Fruit fly (Drosophila melanogaster): ENCODE data around the gene Oatp33Ea.

The Oatp33Ea gene

DNA sequence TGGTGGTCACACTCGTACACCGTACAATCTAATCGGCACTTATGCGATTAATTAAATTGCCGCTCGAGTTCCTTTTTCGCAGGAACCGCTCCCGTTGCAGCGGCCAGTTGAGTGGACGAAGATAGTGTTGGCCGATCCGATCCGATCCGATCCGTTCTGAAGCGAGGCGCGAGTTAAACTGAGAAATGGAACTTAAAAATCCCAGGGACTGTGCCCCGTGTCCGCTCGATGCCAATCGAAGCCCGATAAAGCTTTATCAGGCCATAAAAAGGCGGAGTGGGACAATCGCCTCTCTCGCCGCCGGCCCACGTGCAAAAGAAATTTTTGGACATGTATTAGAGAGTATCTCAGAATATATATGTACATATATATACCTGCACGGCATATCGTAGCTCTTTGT, at the start of gene Oatp33Ea:
TSS of gene Oatp33Ea (minus strand) at position 182 of the 400 bp plus-strand sequence.
- TF ChIP-seq CG13287 (GFP tag; IDR thresholded peaks at IDR 0.05; ENCODE audit: partially characterized antibody) (no peak), kah (GFP tag; optimal IDR thresholded peaks at IDR 0.05) (no peak), Med (GFP tag) (peak; percentile 70), Bgb (GFP tag; IDR thresholded peaks at IDR 0.05; ENCODE audit: partially characterized antibody) (peak; percentile 39; the same call in 1 of the 2 replicates), grn (GFP tag; optimal IDR thresholded peaks at IDR 0.05) (peak; percentile 95), CG12769 (tag; optimal IDR thresholded peaks at IDR 0.05) (peak; percentile 58), lab (GFP tag; optimal IDR thresholded peaks at IDR 0.05) (peak; percentile 43), lbe (GFP tag; optimal IDR thresholded peaks at IDR 0.05) (no peak), CG34376 (GFP tag; optimal IDR thresholded peaks at IDR 0.05) (peak; percentile 96), odd (GFP tag; optimal IDR thresholded peaks at IDR 0.05) (no peak), H2.0 (GFP tag; IDR thresholded peaks at IDR 0.05) (no peak), z (GFP tag; IDR thresholded peaks at IDR 0.05) (peak; percentile 61; the same call in 2 of the 3 replicates), pb (GFP tag; optimal IDR thresholded peaks at IDR 0.05) (no peak), Hey (tag; optimal IDR thresholded peaks at IDR 0.05) (peak; percentile 55), CG9609 (GFP tag; optimal IDR thresholded peaks at IDR 0.05) (no peak), Jarid2 (GFP tag; optimal IDR thresholded peaks at IDR 0.05) (peak; percentile 12), CG6175 (GFP tag; IDR thresholded peaks at IDR 0.05) (peak; percentile 50; the same call in 1 of the 3 replicates), GATAe (GFP tag; conservative IDR thresholded peaks at IDR 0.05) (peak; percentile 81), CG18599 (GFP tag; optimal IDR thresholded peaks at IDR 0.05) (peak; percentile 33), CG3407 (GFP tag; optimal IDR thresholded peaks at IDR 0.05) (no peak), exex (tag; optimal IDR thresholded peaks at IDR 0.05) (peak; percentile 98), Dp (GFP tag; optimal IDR thresholded peaks at IDR 0.05) (no peak), NfI (GFP tag; optimal IDR thresholded peaks at IDR 0.05) (no peak), D19A (tag; optimal IDR thresholded peaks at IDR 0.05) (no peak), CG10543 (GFP tag; optimal IDR thresholded peaks at IDR 0.05) (peak; percentile 59), mirr (GFP tag; optimal IDR thresholded peaks at IDR 0.05) (peak; percentile 80), Nf-YC (tag; optimal IDR thresholded peaks at IDR 0.05) (peak; percentile 9), gcm2 (GFP tag; optimal IDR thresholded peaks at IDR 0.05) (no peak), pfk (GFP tag; optimal IDR thresholded peaks at IDR 0.05) (peak; percentile 78), Hmr (GFP tag; optimal IDR thresholded peaks at IDR 0.05) (no peak), chinmo (GFP tag; IDR thresholded peaks at IDR 0.05; ENCODE audit: partially characterized antibody) (0 out of 4 replicates have a peak, but pooled peaks have one; percentile 34), cwo (GFP tag; optimal IDR thresholded peaks at IDR 0.05) (peak; percentile 75), CG42726 (GFP tag; IDR thresholded peaks at IDR 0.05; ENCODE audit: partially characterized antibody) (no peak), sna (GFP tag; IDR thresholded peaks at IDR 0.05; ENCODE audit: partially characterized antibody) (no peak), sug (tag; optimal IDR thresholded peaks at IDR 0.05) (peak; percentile 73)

DNA sequence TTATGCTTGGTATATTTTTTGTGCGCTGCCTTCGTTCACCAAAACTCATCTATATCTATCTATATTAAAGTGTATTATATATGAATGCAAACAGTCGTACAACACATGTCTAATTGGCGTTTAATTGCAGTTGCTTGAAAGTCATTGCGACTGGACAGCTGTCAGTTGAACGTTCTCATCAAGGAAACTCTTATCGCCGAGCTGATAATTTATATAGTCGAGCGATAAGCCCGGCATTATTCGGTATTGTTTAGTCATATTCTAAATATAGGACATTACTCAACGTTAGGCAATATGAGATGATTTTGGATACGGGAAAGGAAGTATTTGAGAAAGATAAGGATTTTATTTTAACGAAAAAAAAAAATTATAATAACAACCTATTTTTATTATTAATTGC, 49.5 kb upstream of the Oatp33Ea start:
- peak; percentile 48 for TF ChIP-seq sens (GFP tag)
- TF ChIP-seq GATAe (GFP tag; conservative IDR thresholded peaks at IDR 0.05): 0 out of 2 replicates have a peak, but pooled peaks have one; percentile 10
- peak; percentile 11 for TF ChIP-seq mirr (GFP tag; optimal IDR thresholded peaks at IDR 0.05)
- TF ChIP-seq Pdp1 (GFP tag; optimal IDR thresholded peaks at IDR 0.05): peak in 1 of 2 experiments; percentile 1
- peak; percentile 17 for TF ChIP-seq CG18599 (GFP tag; optimal IDR thresholded peaks at IDR 0.05)
- 0 out of 3 replicates have a peak, but pooled peaks have one; percentile 1 for TF ChIP-seq gce (GFP tag; IDR thresholded peaks at IDR 0.05)
- TF ChIP-seq exex (tag; optimal IDR thresholded peaks at IDR 0.05): peak; percentile 64
- TF ChIP-seq CG2889 (GFP tag; IDR thresholded peaks at IDR 0.05): no peak
- TF ChIP-seq lilli (GFP tag; optimal IDR thresholded peaks at IDR 0.05): no peak
- TF ChIP-seq Trl (optimal IDR thresholded peaks at IDR 0.05): no peak
- TF ChIP-seq Trl (GFP tag; optimal IDR thresholded peaks at IDR 0.05): no peak
